Worm (Caenorhabditis elegans) whole organism, L2 larva: Measurements from ENCODE around the gene srbc-31.

ENCODE experiments used
- blmp-1 ChIP-seq: sonication (generic microtip); optimal IDR thresholded peaks from 2 replicates; lab custom pipeline; 2017; ENCODE audit warnings: missing genetic modification characterization, mild to moderate bottlenecking, missing compliant biosample characterization, antibody characterized with exemption, moderate library complexity; ENCODE audit not compliant: insufficient read depth
- skn-1 ChIP-seq: sonication (generic microtip); optimal IDR thresholded peaks from 2 replicates; lab custom pipeline; 2017; ENCODE audit warnings: missing biosample characterization, missing genetic modification characterization

ce11 chrV:3459919-3460318 lies 17.5 kb downstream of the srbc-31 start, which contains the start of gene slc-28.2:
- TF ChIP-seq skn-1 (tag; lab: Kevin White, UChicago): no peak
- no peak for TF ChIP-seq blmp-1 (tag; lab: Kevin White, UChicago)
